Worm (Caenorhabditis elegans) whole organism, dauer: ENCODE data around the gene D1014.5.

Source experiments
- unc-62 ChIP-seq: sonication (generic microtip); optimal IDR thresholded peaks from 2 replicates; lab custom pipeline; 2017; ENCODE audit warnings: missing biosample characterization, missing genetic modification reagents, missing genetic modification characterization

The D1014.5 gene

DNA sequence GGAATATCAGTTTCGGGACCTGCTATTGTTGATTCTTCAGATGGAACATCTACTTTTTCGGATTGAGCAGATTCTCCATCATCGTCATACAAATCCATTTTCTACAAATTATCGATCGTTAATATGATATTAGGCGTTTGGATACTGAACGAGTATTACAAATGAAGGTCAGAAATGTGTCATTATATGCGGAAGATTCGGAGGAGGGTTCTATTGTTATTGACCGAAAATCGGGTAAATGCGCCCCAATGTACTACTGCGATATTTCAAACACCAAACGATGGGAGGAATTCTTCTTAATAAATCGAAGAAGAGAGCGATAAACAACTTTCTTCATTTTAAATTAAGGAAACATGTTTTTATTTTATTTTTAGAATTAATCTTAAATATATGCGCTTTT, 5.8 kb downstream of the D1014.5 start, which contains the start of gene spr-1:
Gene spr-1 (minus strand): TSS at position 101 of the 400 bp plus-strand sequence.
- TF ChIP-seq unc-62 (GFP tag; lab: Kevin White, UChicago), result no peak

DNA sequence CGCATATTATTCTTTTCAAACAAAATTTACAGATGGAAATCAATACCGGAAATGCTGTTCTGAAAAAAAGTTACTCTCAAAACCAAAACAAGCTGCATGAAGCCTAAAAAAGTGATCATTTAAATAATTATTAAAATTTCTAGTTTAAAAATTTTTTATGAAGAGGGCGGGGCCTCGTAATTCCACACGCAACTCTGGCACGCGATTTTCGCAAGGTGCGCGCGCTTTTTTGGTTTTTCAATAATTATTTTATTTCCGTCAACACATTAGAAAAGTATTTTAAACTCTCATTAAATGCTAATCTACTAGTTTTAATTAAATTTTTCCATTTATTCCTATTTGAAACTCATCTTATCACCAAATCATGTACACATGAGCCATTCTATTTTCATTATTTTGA, 6.2 kb downstream of the D1014.5 start:
- no peak for TF ChIP-seq unc-62 (GFP tag; lab: Kevin White, UChicago)

DNA sequence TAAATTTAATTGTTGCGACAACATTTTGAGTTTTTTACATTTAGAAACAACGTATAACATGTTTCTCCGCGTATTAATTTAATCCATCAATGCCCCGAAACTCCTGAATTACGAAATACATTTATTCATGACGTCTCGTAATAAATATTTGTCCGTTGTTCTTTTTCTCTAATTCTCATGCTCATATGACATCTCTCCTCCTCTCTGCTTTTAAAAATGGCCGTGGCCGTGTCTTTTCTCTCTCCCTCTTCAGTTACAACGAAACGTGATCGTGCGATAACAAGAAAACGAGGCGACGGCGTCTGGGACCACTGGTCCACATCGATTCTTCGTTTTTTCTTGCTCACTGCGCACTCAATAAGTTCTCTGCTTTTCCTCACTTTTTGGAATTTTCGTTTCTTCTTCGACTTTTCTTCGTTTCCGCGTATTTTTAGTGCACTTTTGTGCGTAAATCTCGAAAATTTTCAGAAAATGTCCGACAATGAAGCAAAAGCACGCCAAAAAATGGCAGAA, 6.7 kb downstream of the D1014.5 start, which contains the start of gene snap-1:
Gene snap-1 (plus strand): TSS at position 463 of the 513 bp plus-strand sequence.
- TF ChIP-seq unc-62 (GFP tag; lab: Kevin White, UChicago), result no peak

DNA sequence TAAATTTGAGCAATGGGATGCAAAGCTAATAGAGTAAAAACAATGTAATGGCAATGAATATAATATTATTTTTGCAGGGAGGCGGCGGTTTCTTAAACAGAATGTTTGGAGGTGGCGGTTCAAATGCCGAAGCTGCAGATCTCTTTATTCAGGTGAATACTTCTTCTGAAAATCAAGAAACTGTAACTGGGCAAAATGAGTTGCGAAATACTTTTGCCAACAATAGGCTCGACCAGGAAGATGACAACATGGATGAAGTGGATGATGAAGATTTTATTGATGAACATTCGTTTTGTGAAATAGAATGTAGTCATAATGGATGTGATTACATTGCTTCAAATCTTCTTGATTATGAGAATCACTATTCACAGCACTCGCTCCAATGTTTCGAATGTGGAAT, 7.3 kb downstream of the D1014.5 start:
- TF ChIP-seq unc-62 (GFP tag; lab: Kevin White, UChicago), result no peak

DNA sequence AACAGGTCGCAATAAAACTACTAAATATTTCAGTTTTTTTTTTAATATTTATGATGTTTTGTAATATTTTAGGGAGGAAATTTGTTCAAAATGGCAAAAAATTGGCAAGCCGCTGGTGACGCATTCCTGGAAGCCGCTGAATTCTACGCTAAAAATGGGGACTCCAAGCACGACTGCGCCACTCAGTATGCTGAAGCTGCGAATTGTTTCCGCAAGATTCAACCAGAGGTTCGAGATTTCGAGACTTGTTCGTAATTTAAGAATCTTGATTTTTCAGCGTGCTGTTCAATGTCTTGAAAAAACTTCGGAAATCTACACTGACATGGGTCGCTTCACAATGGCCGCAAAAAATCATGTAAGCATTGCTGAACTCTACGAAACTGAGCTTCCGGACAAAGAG, 8.1 kb downstream of the D1014.5 start:
- TF ChIP-seq unc-62 (GFP tag; lab: Kevin White, UChicago), result no peak

DNA sequence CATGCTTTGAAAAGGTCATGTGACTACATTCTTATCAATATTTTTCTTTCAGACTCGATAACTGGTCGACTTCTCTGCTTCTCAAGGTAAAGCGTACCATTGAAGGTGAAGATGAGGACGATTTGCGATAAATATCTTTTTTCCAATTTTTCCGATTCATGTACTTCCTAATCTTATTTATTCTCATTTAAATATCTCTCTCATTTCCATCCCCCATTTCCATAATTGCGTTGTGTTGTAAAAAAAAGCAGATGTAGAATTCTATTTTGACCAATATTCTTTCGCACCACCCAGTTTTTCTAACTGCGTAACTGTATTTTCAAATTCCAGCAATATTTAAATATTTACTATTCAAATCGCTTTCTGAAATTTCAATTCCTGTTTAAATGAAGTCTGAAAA, 9.4 kb downstream of the D1014.5 start, which contains the start of gene D1014.4:
Gene D1014.4 (plus strand): TSS at position 301 of the 400 bp plus-strand sequence.
- TF ChIP-seq unc-62 (GFP tag; lab: Kevin White, UChicago), result no peak

DNA sequence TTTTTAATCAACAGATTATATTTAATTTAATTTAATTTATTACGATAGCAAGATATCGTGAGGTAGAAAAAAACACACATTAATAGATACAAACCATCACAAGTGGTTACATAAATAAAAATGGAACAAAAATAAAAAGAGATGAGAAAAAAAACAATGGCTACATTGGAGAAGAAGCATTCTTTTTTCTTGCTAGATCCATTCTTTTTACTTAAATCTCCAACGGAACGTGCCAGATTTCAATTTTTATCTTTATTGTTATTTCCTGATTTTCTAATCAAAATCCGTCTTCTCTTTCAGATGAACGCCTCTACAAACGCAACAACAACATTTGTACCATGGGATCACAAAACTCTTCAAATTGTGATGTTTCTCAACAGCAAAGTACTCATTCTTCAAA, 20.1 kb downstream of the D1014.5 start, which contains the start of gene D1014.2:
Gene D1014.2 (plus strand): TSS at position 301 of the 400 bp plus-strand sequence.
- no peak for TF ChIP-seq unc-62 (GFP tag; lab: Kevin White, UChicago)

DNA sequence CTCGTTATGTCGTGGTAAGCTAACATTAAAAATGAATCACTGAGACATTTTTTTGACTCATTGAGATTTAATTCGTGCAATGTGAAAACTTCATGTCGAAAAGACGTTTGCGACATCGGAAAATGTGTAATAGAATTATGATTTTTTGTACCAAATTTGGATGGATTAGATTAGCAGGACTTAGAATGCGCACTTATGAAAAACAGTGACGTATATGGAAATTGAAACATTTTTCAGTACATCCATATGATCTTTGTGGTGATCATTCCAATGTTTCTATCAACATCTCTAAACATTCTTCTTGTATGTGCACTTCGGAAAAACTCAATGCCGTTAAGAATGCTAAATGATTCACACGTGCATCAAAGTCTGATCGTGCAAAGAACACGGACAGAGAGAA, 21.0 kb downstream of the D1014.5 start:
- TF ChIP-seq unc-62 (GFP tag; lab: Kevin White, UChicago), result no peak

DNA sequence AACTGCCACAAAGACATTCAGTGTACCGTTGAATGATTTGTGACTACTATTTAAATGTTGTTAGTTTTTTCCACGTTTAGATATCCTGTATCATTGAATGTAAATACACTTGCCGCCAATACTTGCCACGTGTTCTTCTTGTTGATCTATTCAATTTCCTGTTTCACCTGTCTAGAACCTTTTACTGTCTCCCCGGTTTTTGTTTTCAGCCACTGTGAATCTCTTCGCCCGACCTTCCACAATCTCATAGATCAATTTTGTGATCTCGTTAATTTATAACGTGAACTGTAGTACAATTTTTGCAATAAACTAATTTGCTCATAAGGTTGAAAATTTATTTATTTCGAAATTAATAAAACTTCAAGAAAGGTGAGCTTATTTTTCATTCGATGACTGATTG, 21.8 kb downstream of the D1014.5 start, which contains the start of gene D1014.13:
Gene D1014.13 (plus strand): TSS at position 301 of the 400 bp plus-strand sequence.
- no peak for TF ChIP-seq unc-62 (GFP tag; lab: Kevin White, UChicago)

DNA sequence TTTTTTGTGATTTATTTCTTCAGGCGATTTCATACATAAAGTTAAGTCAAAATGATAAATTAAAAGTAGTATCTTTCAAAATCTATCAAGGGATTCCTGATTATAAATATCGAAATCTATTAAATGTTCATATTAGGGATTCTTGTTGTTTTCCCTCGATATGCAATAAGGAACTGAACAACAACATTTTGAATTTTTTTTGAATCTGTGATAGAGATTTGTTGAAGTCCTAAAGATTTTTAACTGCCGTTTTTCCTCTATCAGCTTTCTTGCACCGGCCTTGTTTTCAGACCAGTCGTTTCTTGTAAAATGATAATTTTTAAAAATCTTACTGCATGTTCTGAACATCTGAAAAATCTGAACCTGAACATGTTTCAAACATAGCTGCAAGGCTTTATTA, 32.3 kb downstream of the D1014.5 start:
- TF ChIP-seq unc-62 (GFP tag; lab: Kevin White, UChicago), result no peak

DNA sequence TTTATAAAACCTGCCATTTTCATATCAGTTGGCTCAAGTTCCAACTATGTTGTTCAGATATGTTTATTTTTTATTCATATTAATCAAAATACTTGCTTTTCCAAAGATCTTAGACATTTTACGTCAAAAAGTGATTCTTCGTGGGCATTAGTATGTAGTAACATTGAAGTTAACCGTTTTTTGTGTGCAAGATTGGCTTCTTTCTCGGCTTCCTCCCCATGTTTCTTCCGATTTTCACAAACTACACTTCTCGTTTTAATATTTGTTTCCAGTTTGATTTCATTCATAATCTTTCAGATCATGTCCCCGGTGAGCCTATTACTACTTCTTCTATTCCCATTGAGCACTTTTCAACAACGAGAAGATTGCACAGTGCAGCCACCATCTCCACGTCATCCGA, 34.0 kb downstream of the D1014.5 start, which contains the start of gene sul-2:
Gene sul-2 (plus strand): TSS at position 301 of the 400 bp plus-strand sequence.
- no peak for TF ChIP-seq unc-62 (GFP tag; lab: Kevin White, UChicago)

DNA sequence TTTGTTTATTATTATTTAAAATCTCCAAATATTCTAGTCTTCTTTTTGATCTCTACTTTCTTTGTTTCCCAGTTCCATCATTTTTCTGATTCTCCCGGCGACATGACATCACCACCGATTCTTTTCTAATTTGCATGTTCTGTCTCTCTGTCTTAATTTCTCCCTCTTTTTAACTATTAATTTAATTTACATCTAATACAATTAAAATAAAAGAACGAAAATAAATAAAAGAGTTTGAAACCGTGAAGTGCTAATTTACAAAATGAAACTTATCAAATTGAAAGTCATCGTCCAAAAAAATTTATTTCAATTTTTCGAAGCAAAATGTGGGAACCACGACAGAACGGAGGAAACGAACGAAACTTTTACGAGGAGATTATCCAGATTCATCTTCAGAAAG, 36.1 kb downstream of the D1014.5 start, which contains the start of gene F20D6.6:
Gene F20D6.6 (plus strand): TSS at position 301 of the 400 bp plus-strand sequence.
- TF ChIP-seq unc-62 (GFP tag; lab: Kevin White, UChicago), result no peak

DNA sequence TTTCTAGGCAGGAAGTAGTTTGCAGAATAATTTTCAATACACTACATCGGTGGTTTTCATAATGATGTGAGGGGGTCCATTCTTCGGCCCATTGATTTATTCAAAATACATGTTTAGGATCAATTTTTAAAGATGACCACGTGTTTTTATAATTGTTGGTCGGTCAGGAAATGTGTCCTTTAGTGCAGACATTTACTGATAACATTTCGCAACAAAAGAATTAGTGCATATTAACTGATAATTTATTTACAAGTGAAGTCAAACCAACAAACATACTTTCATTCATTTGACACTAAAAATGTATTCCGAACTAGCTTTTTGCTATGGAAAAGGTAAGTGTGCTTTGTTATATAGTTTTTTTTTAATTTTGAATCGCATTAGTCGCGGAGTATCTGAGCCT, 38.2 kb downstream of the D1014.5 start, which contains the start of gene F20D6.5:
Gene F20D6.5 (plus strand): TSS at position 259 of the 400 bp plus-strand sequence.
- no peak for TF ChIP-seq unc-62 (GFP tag; lab: Kevin White, UChicago)

DNA sequence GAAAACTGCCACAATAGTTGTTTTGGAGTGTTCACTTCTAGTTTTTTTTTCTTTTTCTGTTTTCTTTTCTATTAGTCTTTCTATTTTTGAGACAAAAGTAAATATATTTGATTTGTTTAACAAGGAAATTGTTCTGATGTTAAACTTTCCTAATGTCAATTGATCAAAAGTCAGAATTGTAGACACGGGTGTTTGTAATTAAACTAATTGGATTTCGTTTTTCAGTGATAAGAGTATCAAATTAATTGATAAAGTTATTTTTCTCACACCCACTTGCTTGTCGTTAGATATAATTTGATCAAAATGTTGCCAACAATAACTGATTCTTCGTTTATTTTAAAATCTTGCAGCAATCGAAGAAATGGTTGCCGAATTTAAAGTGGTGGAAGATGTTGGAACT, 39.7 kb downstream of the D1014.5 start:
- TF ChIP-seq unc-62 (GFP tag; lab: Kevin White, UChicago), result no peak

DNA sequence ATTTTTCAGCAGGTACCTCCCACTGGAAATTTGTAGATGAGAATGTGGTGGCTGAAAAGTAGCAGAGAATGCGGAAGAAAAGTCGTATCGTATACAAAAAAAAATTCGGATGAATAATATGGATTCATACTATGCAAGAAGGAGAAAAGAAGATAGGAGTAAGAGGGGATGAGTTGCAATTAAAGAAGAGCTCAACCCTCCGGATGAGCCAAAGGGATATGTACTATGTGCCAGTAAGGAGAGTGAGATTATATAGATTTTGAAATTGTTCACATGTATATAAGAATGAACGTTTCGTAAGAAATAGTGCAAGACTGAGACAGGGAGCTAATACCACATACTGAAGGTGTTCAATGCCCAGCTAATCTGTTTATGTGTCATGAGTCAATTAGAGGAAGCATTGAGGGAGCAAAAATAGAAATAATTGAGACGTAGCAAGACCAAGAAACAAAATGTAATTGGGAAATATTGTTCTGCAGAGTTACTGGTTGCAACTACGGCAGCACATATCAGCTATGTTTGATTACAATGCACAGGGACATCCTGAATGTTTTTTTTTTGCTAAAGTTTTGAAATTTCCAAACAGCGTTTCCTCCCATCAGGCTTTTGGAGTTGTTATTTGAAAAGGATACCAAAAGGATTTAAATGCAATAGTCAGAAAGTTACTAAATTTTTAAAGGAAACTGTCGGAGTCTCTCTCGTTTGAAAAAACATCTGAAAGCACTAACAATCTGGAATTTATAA, 44.9 kb downstream of the D1014.5 start, which contains the start of gene F20D6.8:
Gene F20D6.8 (minus strand): TSS at position 51 of the 744 bp plus-strand sequence.
- TF ChIP-seq unc-62 (GFP tag; lab: Kevin White, UChicago), result no peak

DNA sequence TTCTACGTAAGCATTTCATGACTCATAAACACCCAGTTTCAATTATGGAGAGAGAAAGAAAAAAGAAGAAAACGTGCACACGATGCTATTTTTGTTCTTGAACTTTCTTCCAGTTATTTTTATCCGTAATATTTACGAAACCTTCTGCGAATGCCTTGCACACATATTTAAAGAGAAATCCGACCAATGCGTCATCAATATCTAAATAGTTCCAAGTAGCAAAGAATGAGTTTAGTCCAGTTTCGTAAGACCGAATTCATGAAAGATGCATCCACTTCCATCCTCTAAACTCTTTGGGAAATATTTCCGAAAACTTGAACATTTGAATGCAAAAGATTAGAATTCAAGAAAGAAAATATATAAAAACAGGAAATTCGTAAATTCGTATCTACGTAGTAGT, 45.7 kb downstream of the D1014.5 start:
- no peak for TF ChIP-seq unc-62 (GFP tag; lab: Kevin White, UChicago)
